Fruit fly (Drosophila melanogaster) whole organism, wandering third instar larva: Measurements from ENCODE around the gene CG46467.

Experiments
- CG32264 ChIP-seq: fragments of 200-800 bp; sonication (Bioruptor generic); optimal IDR thresholded peaks from 2 replicates; lab custom pipeline; 2016; ENCODE audit warnings: missing biosample characterization, missing genetic modification characterization
- CG9705 ChIP-seq: fragments of 200-800 bp; sonication (Bioruptor generic); optimal IDR thresholded peaks from 2 replicates; lab custom pipeline; 2018; ENCODE audit warnings: missing biosample characterization, mild to moderate bottlenecking, missing genetic modification characterization
- CrebA ChIP-seq: fragments of 200-800 bp; sonication (Bioruptor generic); optimal IDR thresholded peaks from 2 replicates; lab custom pipeline; 2016; ENCODE audit warnings: missing biosample characterization, mild to moderate bottlenecking, missing genetic modification characterization, borderline replicate concordance
- Dfd ChIP-seq: fragments of >200 bp; optimal IDR thresholded peaks from 2 replicates; lab custom pipeline; 2017; ENCODE audit warnings: missing biosample characterization, missing genetic modification characterization
- Dif ChIP-seq: fragments of 200-275, 200-300 bp; sonication (Bioruptor generic); optimal IDR thresholded peaks from 2 replicates; lab custom pipeline; 2018; ENCODE audit warnings: missing biosample characterization, missing genetic modification characterization; ENCODE audit not compliant: partially characterized antibody
- GATAd ChIP-seq: sonication (Bioruptor generic); optimal IDR thresholded peaks from 2 replicates; lab custom pipeline; 2016; ENCODE audit warnings: missing biosample characterization, missing genetic modification characterization
- HLH106 ChIP-seq: fragments of 200-800 bp; optimal IDR thresholded peaks from 3 replicates; lab custom pipeline; 2019; ENCODE audit warnings: missing biosample characterization, mild to moderate bottlenecking, missing genetic modification characterization, moderate library complexity
- Hnf4 ChIP-seq: fragments of 200-800 bp; sonication (Bioruptor generic); optimal IDR thresholded peaks from 2 replicates; lab custom pipeline; 2016; ENCODE audit warnings: missing biosample characterization, mild to moderate bottlenecking, missing genetic modification characterization
- Hr83 ChIP-seq: fragments of 200-300 bp; sonication (Bioruptor generic); optimal IDR thresholded peaks from 2 replicates; lab custom pipeline; 2016; ENCODE audit warnings: missing biosample characterization, mild to moderate bottlenecking, missing genetic modification characterization, moderate library complexity; ENCODE audit not compliant: poor library complexity, severe bottlenecking
- Jra ChIP-seq: sonication (Bioruptor generic); optimal IDR thresholded peaks from 2 replicates; lab custom pipeline; 2016; ENCODE audit warnings: missing biosample characterization, missing genetic modification characterization
- Mio ChIP-seq: sonication (Bioruptor generic); optimal IDR thresholded peaks from 2 replicates; lab custom pipeline; 2016; ENCODE audit warnings: missing biosample characterization, missing genetic modification characterization
- Myc ChIP-seq: fragments of >200 bp; optimal IDR thresholded peaks from 2 replicates; lab custom pipeline; 2017
- N ChIP-seq: fragments of >200 bp; optimal IDR thresholded peaks from 2 replicates; lab custom pipeline; 2018; ENCODE audit warnings: missing biosample characterization, missing external identifiers, missing genetic modification characterization
- OdsH ChIP-seq: fragments of 200-800 bp; sonication (Bioruptor generic); optimal IDR thresholded peaks from 2 replicates; lab custom pipeline; 2016; ENCODE audit warnings: missing biosample characterization, mild to moderate bottlenecking, missing genetic modification characterization
- Rel ChIP-seq, 2 experiments: fragments of 200-800 bp; sonication (Bioruptor generic) in 1 of 2; optimal IDR thresholded peaks; 2 replicates in 1 of 2; 3 replicates in 1 of 2; lab custom pipeline; 2016 to 2019; ENCODE audit warnings: mild to moderate bottlenecking in 2 of 2, missing biosample characterization in 2 of 2, missing genetic modification characterization in 2 of 2, moderate library complexity in 1 of 2
- Sp1 ChIP-seq: fragments of 200-800 bp; sonication (Bioruptor generic); optimal IDR thresholded peaks from 3 replicates; lab custom pipeline; 2019; ENCODE audit warnings: missing biosample characterization, mild to moderate bottlenecking, missing genetic modification characterization, moderate library complexity
- br ChIP-seq: fragments of 200-800 bp; sonication (Bioruptor generic); optimal IDR thresholded peaks from 2 replicates; lab custom pipeline; 2016; ENCODE audit warnings: missing biosample characterization, missing genetic modification characterization
- brk ChIP-seq: fragments of 200-800 bp; sonication (Bioruptor generic); optimal IDR thresholded peaks from 2 replicates; lab custom pipeline; 2016; ENCODE audit warnings: missing biosample characterization, mild to moderate bottlenecking, missing genetic modification characterization
- dl ChIP-seq, 2 experiments: fragments of 175-275, 200-275 bp in 1 of 2; fragments of 200-275 bp in 1 of 2; sonication (Bioruptor generic); optimal IDR thresholded peaks; lab custom pipeline; 2018; ENCODE audit warnings: mild to moderate bottlenecking in 2 of 2, missing biosample characterization in 2 of 2, missing genetic modification characterization in 2 of 2, moderate library complexity in 2 of 2; ENCODE audit not compliant: partially characterized antibody in 2 of 2, insufficient read depth in 1 of 2
- dmrt93B ChIP-seq: fragments of 200-800 bp; sonication (Bioruptor generic); optimal IDR thresholded peaks from 2 replicates; lab custom pipeline; 2018; ENCODE audit warnings: missing biosample characterization, mild to moderate bottlenecking, missing genetic modification characterization
- dsf ChIP-seq: sonication (Bioruptor generic); optimal IDR thresholded peaks from 2 replicates; lab custom pipeline; 2016; ENCODE audit warnings: missing biosample characterization, missing genetic modification characterization, borderline replicate concordance
- ey ChIP-seq: fragments of 200-800 bp; sonication (Bioruptor generic); optimal IDR thresholded peaks from 2 replicates; lab custom pipeline; 2016; ENCODE audit warnings: missing biosample characterization, missing genetic modification characterization
- foxo ChIP-seq, 2 experiments: fragments of 200-800 bp; sonication (Bioruptor generic); optimal IDR thresholded peaks; 2 replicates in 1 of 2; 3 replicates in 1 of 2; lab custom pipeline; 2016 to 2017; ENCODE audit warnings: missing biosample characterization in 2 of 2, missing genetic modification characterization in 2 of 2
- fru ChIP-seq: fragments of 200-800 bp; sonication (Bioruptor generic); optimal IDR thresholded peaks from 3 replicates; lab custom pipeline; 2016; ENCODE audit warnings: missing biosample characterization, mild to moderate bottlenecking, missing genetic modification characterization
- h ChIP-seq: fragments of 200-800 bp; sonication (Bioruptor generic); optimal IDR thresholded peaks from 3 replicates; lab custom pipeline; 2016; ENCODE audit warnings: missing biosample characterization, mild to moderate bottlenecking, missing genetic modification characterization
- jim ChIP-seq: fragments of 175-275, 200-325 bp; sonication (Bioruptor generic); optimal IDR thresholded peaks from 2 replicates; lab custom pipeline; 2016; ENCODE audit warnings: missing biosample characterization, mild to moderate bottlenecking, missing genetic modification characterization
- lola ChIP-seq: fragments of >200 bp; optimal IDR thresholded peaks from 2 replicates; lab custom pipeline; 2017; ENCODE audit warnings: missing biosample characterization, missing genetic modification characterization
- pan ChIP-seq: fragments of >200 bp; optimal IDR thresholded peaks from 2 replicates; lab custom pipeline; 2017
- psq ChIP-seq: fragments of 200-800 bp; sonication (Bioruptor generic); optimal IDR thresholded peaks from 3 replicates; lab custom pipeline; 2017; ENCODE audit warnings: missing biosample characterization, mild to moderate bottlenecking, missing genetic modification characterization, moderate library complexity
- rgr ChIP-seq: fragments of 200-800 bp; sonication (Bioruptor generic); optimal IDR thresholded peaks from 3 replicates; lab custom pipeline; 2016; ENCODE audit warnings: missing biosample characterization, mild to moderate bottlenecking, missing genetic modification characterization
- sage ChIP-seq: fragments of 200-800 bp; sonication (Bioruptor generic); optimal IDR thresholded peaks from 2 replicates; lab custom pipeline; 2016; ENCODE audit warnings: missing biosample characterization, mild to moderate bottlenecking, missing genetic modification characterization
- sv ChIP-seq: fragments of 200-800 bp; sonication (Bioruptor generic); optimal IDR thresholded peaks from 3 replicates; lab custom pipeline; 2016; ENCODE audit warnings: missing biosample characterization, missing genetic modification characterization
- tai ChIP-seq: sonication (Bioruptor generic); optimal IDR thresholded peaks from 2 replicates; lab custom pipeline; 2016; ENCODE audit warnings: missing biosample characterization, missing genetic modification characterization
- usp ChIP-seq: fragments of >200 bp; optimal IDR thresholded peaks from 2 replicates; lab custom pipeline; 2017; ENCODE audit warnings: missing biosample characterization, missing genetic modification characterization
- woc ChIP-seq: sonication (Bioruptor generic); optimal IDR thresholded peaks from 2 replicates; lab custom pipeline; 2016; ENCODE audit warnings: missing biosample characterization, mild to moderate bottlenecking, missing genetic modification characterization

Gene CG46467

DNA sequence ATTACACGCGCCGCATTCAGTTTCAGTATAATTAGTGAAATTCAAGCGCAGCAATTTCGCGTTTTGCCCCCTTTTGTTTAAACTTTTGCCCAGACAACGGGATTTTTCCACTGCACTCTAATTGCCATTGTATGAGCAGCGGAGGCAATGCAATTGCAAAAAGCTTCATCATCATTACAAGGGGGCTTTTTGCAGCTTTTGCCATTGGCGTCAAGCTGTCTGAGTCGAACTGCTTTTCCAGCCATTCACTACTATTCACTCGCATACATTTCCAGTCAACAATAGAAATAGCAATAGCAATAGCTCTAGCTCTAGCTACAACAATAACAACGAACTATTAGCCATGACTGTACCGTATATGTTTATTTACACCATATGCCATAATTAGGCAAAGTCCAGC, 82.7 kb downstream of the CG46467 start:
- TF ChIP-seq Hnf4 (GFP tag; lab: Kevin White, UChicago) (no peak), Rel (GFP tag; optimal IDR thresholded peaks at IDR 0.05; lab: Kevin White, UChicago) (no peak), Rel (tag; optimal IDR thresholded peaks at IDR 0.05; lab: Kevin White, UChicago) (peak; percentile 24)

DNA sequence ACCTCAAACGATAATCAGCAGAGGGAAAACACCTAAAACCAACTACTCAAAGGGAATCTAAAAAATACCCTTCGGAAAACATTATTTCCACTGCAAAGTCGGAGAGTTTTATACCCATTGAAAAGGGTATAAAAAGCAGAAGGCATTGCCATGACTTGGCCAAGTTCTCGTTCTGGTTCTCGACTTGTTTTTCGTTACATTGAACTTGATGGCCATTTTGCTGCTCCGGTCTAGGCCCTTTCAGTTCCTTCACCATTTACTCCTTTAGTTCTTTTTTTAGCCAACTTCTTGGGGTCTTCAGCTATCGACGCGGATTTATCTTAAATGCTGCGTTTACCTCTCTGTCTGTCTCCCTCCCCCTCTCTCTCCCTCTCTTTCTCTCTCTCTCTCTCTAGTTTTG, 85.4 kb downstream of the CG46467 start:
- TF ChIP-seq CG9705 (GFP tag; lab: Kevin White, UChicago): no peak
- no peak for TF ChIP-seq CrebA (GFP tag; lab: Kevin White, UChicago)
- TF ChIP-seq CG32264 (GFP tag; lab: Kevin White, UChicago): no peak
- TF ChIP-seq brk (GFP tag; lab: Kevin White, UChicago): no peak
- TF ChIP-seq usp (GFP tag; lab: Kevin White, UChicago): no peak
- no peak for TF ChIP-seq sv (GFP tag; lab: Kevin White, UChicago)
- TF ChIP-seq HLH106: no peak
- no peak for TF ChIP-seq lola (GFP tag; lab: Kevin White, UChicago)
- TF ChIP-seq Sp1 (GFP tag; lab: Kevin White, UChicago): no peak
- no peak for TF ChIP-seq pan (lab: Kevin White, UChicago)
- TF ChIP-seq GATAd: no peak
- no peak for TF ChIP-seq rgr (GFP tag; lab: Kevin White, UChicago)
- no peak for TF ChIP-seq dsf (GFP tag; lab: Kevin White, UChicago)
- TF ChIP-seq dmrt93B (GFP tag; lab: Kevin White, UChicago): no peak
- no peak for TF ChIP-seq jim
- TF ChIP-seq br (GFP tag; lab: Kevin White, UChicago): no peak
- no peak for TF ChIP-seq Dif (GFP tag; lab: Kevin White, UChicago)
- TF ChIP-seq Hnf4 (GFP tag; lab: Kevin White, UChicago): no peak

DNA sequence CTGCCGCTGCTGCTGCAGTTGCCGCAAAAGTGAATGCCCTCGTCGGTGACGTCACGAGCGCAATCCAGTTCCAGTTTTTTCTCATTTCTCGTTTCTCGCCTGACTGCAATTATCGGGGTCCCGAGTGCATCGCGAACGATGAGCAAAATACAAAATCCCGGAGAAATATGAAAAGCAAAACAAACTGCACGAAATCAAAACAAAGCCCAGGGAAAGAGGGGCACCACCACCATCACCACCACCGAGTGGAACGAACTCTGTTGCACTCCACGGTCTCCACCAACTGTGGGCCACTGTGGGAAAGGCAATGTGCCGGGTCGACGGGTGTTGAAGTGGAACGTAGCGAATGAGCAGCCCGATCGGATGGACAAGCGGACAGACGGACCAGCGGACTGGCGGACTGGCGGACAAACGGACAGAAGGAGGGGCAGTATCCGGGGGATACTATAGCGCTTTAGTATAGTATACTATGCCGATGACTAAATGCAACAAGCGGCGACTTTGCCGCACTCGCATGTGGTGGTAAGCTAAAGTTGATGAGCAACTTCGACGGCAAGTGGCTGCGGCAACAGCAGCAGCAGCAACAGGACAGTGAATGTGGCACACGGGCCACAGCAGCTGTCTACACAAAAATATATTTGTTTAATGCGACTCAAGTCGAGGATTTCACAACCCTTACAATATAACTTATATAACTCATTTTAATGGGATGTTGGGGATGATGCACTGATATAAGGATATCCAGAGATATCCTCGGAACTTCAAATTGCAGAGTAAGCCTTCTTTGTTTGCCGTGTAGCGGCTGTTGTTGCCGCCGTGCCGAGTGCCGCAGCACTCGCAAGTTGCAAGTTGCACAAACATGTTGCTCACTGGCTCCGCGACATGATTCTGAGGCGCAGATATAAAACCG, 86.9 kb downstream of the CG46467 start:
- no peak for TF ChIP-seq dl (GFP tag; optimal IDR thresholded peaks at IDR 0.05; lab: Kevin White, UChicago; ENCODE audit: insufficient read depth in 1 of 2, partially characterized antibody in 2 of 2)
- no peak for TF ChIP-seq Mio (GFP tag; lab: Kevin White, UChicago)
- peak; percentile 76 for TF ChIP-seq ey (GFP tag; lab: Kevin White, UChicago)
- TF ChIP-seq OdsH (GFP tag; lab: Kevin White, UChicago): peak; percentile 71
- TF ChIP-seq dmrt93B (GFP tag; lab: Kevin White, UChicago): peak; percentile 53
- no peak for TF ChIP-seq Dfd (GFP tag; lab: Kevin White, UChicago)
- TF ChIP-seq sage (GFP tag; lab: Kevin White, UChicago): no peak
- no peak for TF ChIP-seq Rel (GFP tag; optimal IDR thresholded peaks at IDR 0.05; lab: Kevin White, UChicago)
- TF ChIP-seq Rel (tag; optimal IDR thresholded peaks at IDR 0.05; lab: Kevin White, UChicago): peak; percentile 26
- peak; percentile 72 for TF ChIP-seq br (GFP tag; lab: Kevin White, UChicago)
- no peak for TF ChIP-seq Myc (lab: Kevin White, UChicago)
- TF ChIP-seq Hnf4 (GFP tag; lab: Kevin White, UChicago): peak; percentile 27
- no peak for TF ChIP-seq Hr83 (GFP tag; lab: Kevin White, UChicago)
- TF ChIP-seq rgr (GFP tag; lab: Kevin White, UChicago): peak; percentile 64
- peak; percentile 21 for TF ChIP-seq woc (GFP tag; lab: Kevin White, UChicago)
- no peak for TF ChIP-seq tai
- TF ChIP-seq Dif (GFP tag; lab: Kevin White, UChicago): no peak
- peak; percentile 77 for TF ChIP-seq fru (GFP tag; lab: Kevin White, UChicago)
- no peak for TF ChIP-seq lola (GFP tag; lab: Kevin White, UChicago)
- TF ChIP-seq psq: peak; percentile 98
- peak; percentile 32 for TF ChIP-seq HLH106
- TF ChIP-seq dsf (GFP tag; lab: Kevin White, UChicago): no peak
- TF ChIP-seq N: no peak
- peak; percentile 71 for TF ChIP-seq h (GFP tag; lab: Kevin White, UChicago)
- TF ChIP-seq Jra: no peak
- no peak for TF ChIP-seq pan (lab: Kevin White, UChicago)
- peak; percentile 28 for TF ChIP-seq Sp1 (GFP tag; lab: Kevin White, UChicago)
- peak in 1 of 2 experiments; percentile 79 for TF ChIP-seq foxo (GFP tag; optimal IDR thresholded peaks at IDR 0.05; lab: Kevin White, UChicago)
- peak; percentile 3 for TF ChIP-seq brk (GFP tag; lab: Kevin White, UChicago)
